Fruit fly (Drosophila melanogaster) whole organism, wandering third instar larva: ENCODE data around the gene nAChRalpha5.

Experiments used
- Abd-B ChIP-seq: fragments of >200 bp; optimal IDR thresholded peaks from 2 replicates; lab custom pipeline; 2017; ENCODE audit warnings: missing biosample characterization, missing genetic modification characterization
- CG9705 ChIP-seq: fragments of 200-800 bp; sonication (Bioruptor generic); optimal IDR thresholded peaks from 2 replicates; lab custom pipeline; 2018; ENCODE audit warnings: missing biosample characterization, mild to moderate bottlenecking, missing genetic modification characterization
- CrebA ChIP-seq: fragments of 200-800 bp; sonication (Bioruptor generic); optimal IDR thresholded peaks from 2 replicates; lab custom pipeline; 2016; ENCODE audit warnings: missing biosample characterization, mild to moderate bottlenecking, missing genetic modification characterization, borderline replicate concordance
- Dfd ChIP-seq: fragments of >200 bp; optimal IDR thresholded peaks from 2 replicates; lab custom pipeline; 2017; ENCODE audit warnings: missing biosample characterization, missing genetic modification characterization
- Dif ChIP-seq: fragments of 200-275, 200-300 bp; sonication (Bioruptor generic); optimal IDR thresholded peaks from 2 replicates; lab custom pipeline; 2018; ENCODE audit warnings: missing biosample characterization, missing genetic modification characterization; ENCODE audit not compliant: partially characterized antibody
- GATAd ChIP-seq: sonication (Bioruptor generic); optimal IDR thresholded peaks from 2 replicates; lab custom pipeline; 2016; ENCODE audit warnings: missing biosample characterization, missing genetic modification characterization
- HLH106 ChIP-seq: fragments of 200-800 bp; optimal IDR thresholded peaks from 3 replicates; lab custom pipeline; 2019; ENCODE audit warnings: missing biosample characterization, mild to moderate bottlenecking, missing genetic modification characterization, moderate library complexity
- Hnf4 ChIP-seq: fragments of 200-800 bp; sonication (Bioruptor generic); optimal IDR thresholded peaks from 2 replicates; lab custom pipeline; 2016; ENCODE audit warnings: missing biosample characterization, mild to moderate bottlenecking, missing genetic modification characterization
- Hr78 ChIP-seq: fragments of >200 bp; optimal IDR thresholded peaks from 2 replicates; lab custom pipeline; 2017; ENCODE audit warnings: missing biosample characterization, missing genetic modification characterization
- Hr83 ChIP-seq: fragments of 200-300 bp; sonication (Bioruptor generic); optimal IDR thresholded peaks from 2 replicates; lab custom pipeline; 2016; ENCODE audit warnings: missing biosample characterization, mild to moderate bottlenecking, missing genetic modification characterization, moderate library complexity; ENCODE audit not compliant: poor library complexity, severe bottlenecking
- Jra ChIP-seq: sonication (Bioruptor generic); optimal IDR thresholded peaks from 2 replicates; lab custom pipeline; 2016; ENCODE audit warnings: missing biosample characterization, missing genetic modification characterization
- Mio ChIP-seq: sonication (Bioruptor generic); optimal IDR thresholded peaks from 2 replicates; lab custom pipeline; 2016; ENCODE audit warnings: missing biosample characterization, missing genetic modification characterization
- N ChIP-seq: fragments of >200 bp; optimal IDR thresholded peaks from 2 replicates; lab custom pipeline; 2018; ENCODE audit warnings: missing biosample characterization, missing external identifiers, missing genetic modification characterization
- OdsH ChIP-seq: fragments of 200-800 bp; sonication (Bioruptor generic); optimal IDR thresholded peaks from 2 replicates; lab custom pipeline; 2016; ENCODE audit warnings: missing biosample characterization, mild to moderate bottlenecking, missing genetic modification characterization
- Rel ChIP-seq, 2 experiments: fragments of 200-800 bp; sonication (Bioruptor generic) in 1 of 2; optimal IDR thresholded peaks; 2 replicates in 1 of 2; 3 replicates in 1 of 2; lab custom pipeline; 2016 to 2019; ENCODE audit warnings: mild to moderate bottlenecking in 2 of 2, missing biosample characterization in 2 of 2, missing genetic modification characterization in 2 of 2, moderate library complexity in 1 of 2
- Sp1 ChIP-seq: fragments of 200-800 bp; sonication (Bioruptor generic); optimal IDR thresholded peaks from 3 replicates; lab custom pipeline; 2019; ENCODE audit warnings: missing biosample characterization, mild to moderate bottlenecking, missing genetic modification characterization, moderate library complexity
- Vsx2 ChIP-seq: fragments of 200-300, 225-300 bp; sonication (Bioruptor generic); optimal IDR thresholded peaks from 2 replicates; lab custom pipeline; 2018; ENCODE audit warnings: missing biosample characterization, missing genetic modification characterization; ENCODE audit not compliant: partially characterized antibody
- br ChIP-seq: fragments of 200-800 bp; sonication (Bioruptor generic); optimal IDR thresholded peaks from 2 replicates; lab custom pipeline; 2016; ENCODE audit warnings: missing biosample characterization, missing genetic modification characterization
- brk ChIP-seq: fragments of 200-800 bp; sonication (Bioruptor generic); optimal IDR thresholded peaks from 2 replicates; lab custom pipeline; 2016; ENCODE audit warnings: missing biosample characterization, mild to moderate bottlenecking, missing genetic modification characterization
- dl ChIP-seq, 2 experiments: fragments of 175-275, 200-275 bp in 1 of 2; fragments of 200-275 bp in 1 of 2; sonication (Bioruptor generic); optimal IDR thresholded peaks; lab custom pipeline; 2018; ENCODE audit warnings: mild to moderate bottlenecking in 2 of 2, missing biosample characterization in 2 of 2, missing genetic modification characterization in 2 of 2, moderate library complexity in 2 of 2; ENCODE audit not compliant: partially characterized antibody in 2 of 2, insufficient read depth in 1 of 2
- dmrt93B ChIP-seq: fragments of 200-800 bp; sonication (Bioruptor generic); optimal IDR thresholded peaks from 2 replicates; lab custom pipeline; 2018; ENCODE audit warnings: missing biosample characterization, mild to moderate bottlenecking, missing genetic modification characterization
- dsf ChIP-seq: sonication (Bioruptor generic); optimal IDR thresholded peaks from 2 replicates; lab custom pipeline; 2016; ENCODE audit warnings: missing biosample characterization, missing genetic modification characterization, borderline replicate concordance
- ey ChIP-seq: fragments of 200-800 bp; sonication (Bioruptor generic); optimal IDR thresholded peaks from 2 replicates; lab custom pipeline; 2016; ENCODE audit warnings: missing biosample characterization, missing genetic modification characterization
- foxo ChIP-seq, 2 experiments: fragments of 200-800 bp; sonication (Bioruptor generic); optimal IDR thresholded peaks; 2 replicates in 1 of 2; 3 replicates in 1 of 2; lab custom pipeline; 2016 to 2017; ENCODE audit warnings: missing biosample characterization in 2 of 2, missing genetic modification characterization in 2 of 2
- fru ChIP-seq: fragments of 200-800 bp; sonication (Bioruptor generic); optimal IDR thresholded peaks from 3 replicates; lab custom pipeline; 2016; ENCODE audit warnings: missing biosample characterization, mild to moderate bottlenecking, missing genetic modification characterization
- h ChIP-seq: fragments of 200-800 bp; sonication (Bioruptor generic); optimal IDR thresholded peaks from 3 replicates; lab custom pipeline; 2016; ENCODE audit warnings: missing biosample characterization, mild to moderate bottlenecking, missing genetic modification characterization
- jim ChIP-seq: fragments of 175-275, 200-325 bp; sonication (Bioruptor generic); optimal IDR thresholded peaks from 2 replicates; lab custom pipeline; 2016; ENCODE audit warnings: missing biosample characterization, mild to moderate bottlenecking, missing genetic modification characterization
- lola ChIP-seq: fragments of >200 bp; optimal IDR thresholded peaks from 2 replicates; lab custom pipeline; 2017; ENCODE audit warnings: missing biosample characterization, missing genetic modification characterization
- pan ChIP-seq: fragments of >200 bp; optimal IDR thresholded peaks from 2 replicates; lab custom pipeline; 2017
- psq ChIP-seq: fragments of 200-800 bp; sonication (Bioruptor generic); optimal IDR thresholded peaks from 3 replicates; lab custom pipeline; 2017; ENCODE audit warnings: missing biosample characterization, mild to moderate bottlenecking, missing genetic modification characterization, moderate library complexity
- rgr ChIP-seq: fragments of 200-800 bp; sonication (Bioruptor generic); optimal IDR thresholded peaks from 3 replicates; lab custom pipeline; 2016; ENCODE audit warnings: missing biosample characterization, mild to moderate bottlenecking, missing genetic modification characterization
- sage ChIP-seq: fragments of 200-800 bp; sonication (Bioruptor generic); optimal IDR thresholded peaks from 2 replicates; lab custom pipeline; 2016; ENCODE audit warnings: missing biosample characterization, mild to moderate bottlenecking, missing genetic modification characterization
- tai ChIP-seq: sonication (Bioruptor generic); optimal IDR thresholded peaks from 2 replicates; lab custom pipeline; 2016; ENCODE audit warnings: missing biosample characterization, missing genetic modification characterization
- usp ChIP-seq: fragments of >200 bp; optimal IDR thresholded peaks from 2 replicates; lab custom pipeline; 2017; ENCODE audit warnings: missing biosample characterization, missing genetic modification characterization
- woc ChIP-seq: sonication (Bioruptor generic); optimal IDR thresholded peaks from 2 replicates; lab custom pipeline; 2016; ENCODE audit warnings: missing biosample characterization, mild to moderate bottlenecking, missing genetic modification characterization

The nAChRalpha5 gene

dm6 chr2L:14020875-14021643 is 18.9 kb upstream of the nAChRalpha5 start (continued):
- peak; percentile 65 for TF ChIP-seq rgr (GFP tag; lab: Kevin White, UChicago)
- no peak for TF ChIP-seq N (GFP tag; lab: Kevin White, UChicago)
- TF ChIP-seq Dif (GFP tag; lab: Kevin White, UChicago) = no peak
- no peak for TF ChIP-seq Mio (GFP tag; lab: Kevin White, UChicago)
- no peak for TF ChIP-seq Hr78
- TF ChIP-seq sage (GFP tag; lab: Kevin White, UChicago) = peak; percentile 55
- no peak for TF ChIP-seq Abd-B (GFP tag; lab: Kevin White, UChicago)
- TF ChIP-seq usp (GFP tag; lab: Kevin White, UChicago) = no peak

- TF ChIP-seq jim (no peak), HLH106 (no peak), dsf (GFP tag; lab: Kevin White, UChicago) (no peak), usp (GFP tag; lab: Kevin White, UChicago) (no peak), Sp1 (GFP tag; lab: Kevin White, UChicago) (no peak), dl (GFP tag; optimal IDR thresholded peaks at IDR 0.05; lab: Kevin White, UChicago; ENCODE audit: insufficient read depth in 1 of 2, partially characterized antibody in 2 of 2) (peak in 1 of 2 experiments; percentile 16), dmrt93B (GFP tag; lab: Kevin White, UChicago) (no peak), Vsx2 (GFP tag; lab: Kevin White, UChicago) (peak; percentile 5)
Measured at dm6 chr2L:14021646-14022129, 18.3 kb upstream of the nAChRalpha5 start.

dm6 chr2L:14022130-14022735 is 17.7 kb upstream of the nAChRalpha5 start:
- TF ChIP-seq tai (GFP tag; lab: Kevin White, UChicago) (peak; percentile 52), woc (GFP tag; lab: Kevin White, UChicago) (peak; percentile 58), Mio (GFP tag; lab: Kevin White, UChicago) (no peak), rgr (GFP tag; lab: Kevin White, UChicago) (peak; percentile 55), fru (GFP tag; lab: Kevin White, UChicago) (peak; percentile 41), OdsH (peak; percentile 53), brk (GFP tag; lab: Kevin White, UChicago) (peak; percentile 19), ey (GFP tag; lab: Kevin White, UChicago) (peak; percentile 43), dsf (GFP tag; lab: Kevin White, UChicago) (peak; percentile 5), Rel (GFP tag; optimal IDR thresholded peaks at IDR 0.05; lab: Kevin White, UChicago) (no peak), Rel (tag; optimal IDR thresholded peaks at IDR 0.05; lab: Kevin White, UChicago) (peak; percentile 13), Sp1 (GFP tag; lab: Kevin White, UChicago) (peak; percentile 82), Hnf4 (GFP tag; lab: Kevin White, UChicago) (peak; percentile 59), jim (no peak), pan (lab: Kevin White, UChicago) (no peak), CrebA (GFP tag; lab: Kevin White, UChicago) (no peak), lola (no peak), GATAd (peak; percentile 34), Jra (no peak), sage (GFP tag; lab: Kevin White, UChicago) (no peak), br (GFP tag; lab: Kevin White, UChicago) (peak; percentile 26), CG9705 (peak; percentile 9), HLH106 (peak; percentile 73), h (GFP tag; lab: Kevin White, UChicago) (no peak), foxo (GFP tag; optimal IDR thresholded peaks at IDR 0.05; lab: Kevin White, UChicago) (peak in 1 of 2 experiments; percentile 60), Dfd (GFP tag; lab: Kevin White, UChicago) (peak; percentile 94), dl (GFP tag; optimal IDR thresholded peaks at IDR 0.05; lab: Kevin White, UChicago; ENCODE audit: insufficient read depth in 1 of 2, partially characterized antibody in 2 of 2) (no peak), dmrt93B (GFP tag; lab: Kevin White, UChicago) (peak; percentile 20), Hr83 (GFP tag; lab: Kevin White, UChicago) (peak; percentile 61), Hr78 (no peak), Dif (GFP tag; lab: Kevin White, UChicago) (no peak), psq (GFP tag; lab: Kevin White, UChicago) (peak; percentile 67)
- TF ChIP-seq, all 38 proteins: peak for 20
